Worm (Caenorhabditis elegans) whole organism, L4 larva: Measurements from ENCODE around the gene str-176.

Experiments
- F37D6.2 ChIP-seq: sonication (generic microtip); optimal IDR thresholded peaks from 2 replicates; lab custom pipeline; 2016; ENCODE audit warnings: mild to moderate bottlenecking, missing genetic modification characterization, missing compliant biosample characterization
- F49E8.2 ChIP-seq: sonication (generic microtip); optimal IDR thresholded peaks from 2 replicates; lab custom pipeline; 2016; ENCODE audit warnings: missing compliant biosample characterization, mild to moderate bottlenecking, missing genetic modification characterization, borderline replicate concordance
- Y105C5A.15 ChIP-seq: fragments of 200-800 bp; sonication (Bioruptor generic); IDR thresholded peaks from 2 replicates; pipeline ENCODE4 v1.3.6; 2022; ENCODE audit warnings: missing genetic modification characterization, missing compliant biosample characterization
- Y5F2A.4 ChIP-seq: fragments of 200-800 bp; sonication (Bioruptor generic); optimal IDR thresholded peaks from 2 replicates; lab custom pipeline; 2018; ENCODE audit warnings: mild to moderate bottlenecking, missing genetic modification characterization, missing compliant biosample characterization
- ZK337.2 ChIP-seq: fragments of 200-800 bp; sonication (Bioruptor generic); IDR thresholded peaks from 2 replicates; pipeline ENCODE4 v1.3.6; 2022; ENCODE audit warnings: missing genetic modification reagents, missing genetic modification characterization, missing compliant biosample characterization
- ama-1 ChIP-seq: fragments of 150-350 bp; optimal IDR thresholded peaks from 2 replicates; lab custom pipeline; 2014; ENCODE audit warnings: inconsistent platforms, mixed read lengths
- arid-1 ChIP-seq: fragments of 200-800 bp; sonication (Bioruptor generic); conservative IDR thresholded peaks from 2 replicates; pipeline ENCODE4 v1.3.6; 2022; ENCODE audit warnings: missing genetic modification reagents, missing genetic modification characterization, missing compliant biosample characterization
- attf-4 ChIP-seq: sonication (generic microtip); optimal IDR thresholded peaks from 3 replicates; lab custom pipeline; 2017; ENCODE audit warnings: missing biosample characterization, missing genetic modification characterization
- ceh-32 ChIP-seq: sonication (generic microtip); optimal IDR thresholded peaks from 2 replicates; lab custom pipeline; 2016; ENCODE audit warnings: mild to moderate bottlenecking, missing genetic modification characterization, missing compliant biosample characterization; ENCODE audit not compliant: poor library complexity
- daf-12 ChIP-seq: fragments of 150-350 bp; optimal IDR thresholded peaks from 2 replicates; lab custom pipeline; 2014; ENCODE audit warnings: missing biosample characterization, missing genetic modification reagents, missing genetic modification characterization
- daf-19 ChIP-seq: fragments of 200-800 bp; sonication (Bioruptor generic); conservative IDR thresholded peaks from 2 replicates; pipeline ENCODE4 v1.3.6; 2022; ENCODE audit warnings: missing genetic modification characterization, missing compliant biosample characterization
- dmd-6 ChIP-seq: fragments of 200-800 bp; sonication (Bioruptor generic); IDR thresholded peaks from 2 replicates; pipeline ENCODE4 v1.3.6; 2022; ENCODE audit warnings: missing genetic modification reagents, missing genetic modification characterization, missing compliant biosample characterization
- dmd-9 ChIP-seq: fragments of 200-800 bp; sonication (Bioruptor generic); IDR thresholded peaks from 2 replicates; pipeline ENCODE4 v1.3.6; 2022; ENCODE audit warnings: missing genetic modification reagents, missing genetic modification characterization, missing compliant biosample characterization
- dpl-1 ChIP-seq: fragments of 150-350 bp; optimal IDR thresholded peaks from 2 replicates; lab custom pipeline; 2014; ENCODE audit warnings: missing biosample characterization, missing genetic modification reagents, missing genetic modification characterization
- dve-1 ChIP-seq: sonication (generic microtip); optimal IDR thresholded peaks from 2 replicates; lab custom pipeline; 2017; ENCODE audit warnings: antibody characterized with exemption, mild to moderate bottlenecking, missing genetic modification characterization, missing compliant biosample characterization; ENCODE audit not compliant: insufficient read depth
- egl-27 ChIP-seq: sonication (generic microtip); optimal IDR thresholded peaks from 3 replicates; lab custom pipeline; 2017; ENCODE audit warnings: missing biosample characterization, missing genetic modification reagents, missing genetic modification characterization
- gei-8 ChIP-seq: fragments of 200-800 bp; sonication (Bioruptor generic); optimal IDR thresholded peaks from 2 replicates; lab custom pipeline; 2018; ENCODE audit warnings: mild to moderate bottlenecking, missing genetic modification characterization, missing compliant biosample characterization
- hlh-30 ChIP-seq: sonication (generic microtip); optimal IDR thresholded peaks from 2 replicates; lab custom pipeline; 2017; ENCODE audit warnings: antibody characterized with exemption, mild to moderate bottlenecking, missing genetic modification characterization, missing compliant biosample characterization; ENCODE audit not compliant: insufficient read depth
- hmg-1.1 ChIP-seq: fragments of 200-800 bp; sonication (Bioruptor generic); IDR thresholded peaks from 2 replicates; pipeline ENCODE4 v1.3.6; 2022; ENCODE audit warnings: missing genetic modification reagents, missing genetic modification characterization, missing compliant biosample characterization
- lim-7 ChIP-seq: fragments of 200-800 bp; sonication (Bioruptor generic); IDR thresholded peaks from 2 replicates; pipeline ENCODE4 v1.3.6; 2022; ENCODE audit warnings: missing genetic modification characterization, missing compliant biosample characterization
- lsy-2 ChIP-seq, 2 experiments: fragments of 150-350 bp in 1 of 2; sonication (generic microtip) in 1 of 2; optimal IDR thresholded peaks; 2 replicates each; lab custom pipeline; 2014 to 2017; ENCODE audit warnings: missing biosample characterization in 2 of 2, missing genetic modification characterization in 2 of 2
- madf-5 ChIP-seq, 2 experiments: fragments of 200-800 bp; sonication (Bioruptor generic); IDR thresholded peaks; 2 replicates each; pipeline ENCODE4 v1.3.6; 2022; ENCODE audit warnings: missing compliant biosample characterization in 2 of 2, missing genetic modification characterization in 2 of 2
- madf-9 ChIP-seq: fragments of 200-800 bp; sonication (Bioruptor generic); conservative IDR thresholded peaks from 2 replicates; pipeline ENCODE4 v1.3.6; 2022; ENCODE audit warnings: missing genetic modification reagents, missing genetic modification characterization, missing compliant biosample characterization
- mdl-1 ChIP-seq, 2 experiments: fragments of 150-350 bp in 1 of 2; sonication (generic microtip) in 1 of 2; optimal IDR thresholded peaks; 2 replicates each; lab custom pipeline; 2014 to 2017; ENCODE audit warnings: missing biosample characterization in 2 of 2, missing genetic modification characterization in 2 of 2
- mxl-2 ChIP-seq: fragments of 200-800 bp; sonication (Bioruptor generic); conservative IDR thresholded peaks from 2 replicates; pipeline ENCODE4 v1.3.6; 2022; ENCODE audit warnings: missing genetic modification reagents, missing genetic modification characterization, missing compliant biosample characterization
- nhr-111 ChIP-seq: fragments of 200-800 bp; sonication (Bioruptor generic); optimal IDR thresholded peaks from 2 replicates; lab custom pipeline; 2018; ENCODE audit warnings: mild to moderate bottlenecking, missing genetic modification characterization, missing compliant biosample characterization
- nhr-237 ChIP-seq: sonication (generic microtip); optimal IDR thresholded peaks from 2 replicates; lab custom pipeline; 2017; ENCODE audit warnings: missing biosample characterization, missing genetic modification characterization
- nhr-25 ChIP-seq: sonication (generic microtip); optimal IDR thresholded peaks from 2 replicates; lab custom pipeline; 2017; ENCODE audit warnings: missing genetic modification characterization, mild to moderate bottlenecking, missing compliant biosample characterization, antibody characterized with exemption, moderate library complexity, borderline replicate concordance; ENCODE audit not compliant: insufficient read depth
- nhr-28 ChIP-seq: fragments of 150-350 bp; optimal IDR thresholded peaks from 2 replicates; lab custom pipeline; 2014; ENCODE audit warnings: missing biosample characterization, missing genetic modification characterization
- nhr-42 ChIP-seq: fragments of 200-800 bp; sonication (Bioruptor generic); IDR thresholded peaks from 2 replicates; pipeline ENCODE4 v1.3.6; 2022; ENCODE audit warnings: missing genetic modification characterization, missing compliant biosample characterization
- nhr-6 ChIP-seq: fragments of 150-350 bp; optimal IDR thresholded peaks from 2 replicates; lab custom pipeline; 2014; ENCODE audit warnings: missing biosample characterization, missing genetic modification characterization
- nhr-77 ChIP-seq: fragments of 150-350 bp; optimal IDR thresholded peaks from 2 replicates; lab custom pipeline; 2014; ENCODE audit warnings: missing biosample characterization, missing genetic modification characterization
- pha-4 ChIP-seq, 2 experiments: fragments of 150-350 bp in 1 of 2; fragments of 200-800 bp in 1 of 2; sonication (Bioruptor generic) in 1 of 2; IDR thresholded peaks in 1 of 2; optimal IDR thresholded peaks in 1 of 2; 2 replicates each; pipeline versions ENCODE4 v1.3.6 to Lab custom; 2014 to 2022; ENCODE audit warnings: missing genetic modification characterization in 2 of 2, missing genetic modification reagents in 2 of 2, missing biosample characterization in 1 of 2, missing compliant biosample characterization in 1 of 2
- php-3 ChIP-seq: fragments of 200-800 bp; sonication (Bioruptor generic); IDR thresholded peaks from 2 replicates; pipeline ENCODE4 v1.3.6; 2022; ENCODE audit warnings: missing genetic modification reagents, missing genetic modification characterization, missing compliant biosample characterization
- pqm-1 ChIP-seq: sonication (generic microtip); optimal IDR thresholded peaks from 2 replicates; lab custom pipeline; 2017; ENCODE audit warnings: missing biosample characterization, missing genetic modification characterization
- rbr-2 ChIP-seq: sonication (generic microtip); optimal IDR thresholded peaks from 2 replicates; lab custom pipeline; 2016; ENCODE audit warnings: missing genotype, missing genetic modification characterization, missing compliant biosample characterization
- skn-1 ChIP-seq: fragments of 150-350 bp; optimal IDR thresholded peaks from 2 replicates; lab custom pipeline; 2014; ENCODE audit warnings: missing biosample characterization, missing genetic modification characterization
- snpc-1.2 ChIP-seq: fragments of 200-800 bp; sonication (Bioruptor generic); IDR thresholded peaks from 2 replicates; pipeline ENCODE4 v1.3.6; 2022; ENCODE audit warnings: missing genetic modification reagents, missing genetic modification characterization, missing compliant biosample characterization
- tra-1 ChIP-seq: fragments of 200-800 bp; sonication (Bioruptor generic); IDR thresholded peaks from 2 replicates; pipeline ENCODE4 v1.3.6; 2022; ENCODE audit warnings: missing genetic modification reagents, missing genetic modification characterization, missing compliant biosample characterization
- unc-130 ChIP-seq: sonication (generic microtip); optimal IDR thresholded peaks from 2 replicates; lab custom pipeline; 2016; ENCODE audit warnings: missing genetic modification reagents, missing genetic modification characterization, missing compliant biosample characterization
- zag-1 ChIP-seq: fragments of 150-350 bp; optimal IDR thresholded peaks from 2 replicates; lab custom pipeline; 2014; ENCODE audit warnings: missing biosample characterization, missing genetic modification characterization

str-176 gene

DNA sequence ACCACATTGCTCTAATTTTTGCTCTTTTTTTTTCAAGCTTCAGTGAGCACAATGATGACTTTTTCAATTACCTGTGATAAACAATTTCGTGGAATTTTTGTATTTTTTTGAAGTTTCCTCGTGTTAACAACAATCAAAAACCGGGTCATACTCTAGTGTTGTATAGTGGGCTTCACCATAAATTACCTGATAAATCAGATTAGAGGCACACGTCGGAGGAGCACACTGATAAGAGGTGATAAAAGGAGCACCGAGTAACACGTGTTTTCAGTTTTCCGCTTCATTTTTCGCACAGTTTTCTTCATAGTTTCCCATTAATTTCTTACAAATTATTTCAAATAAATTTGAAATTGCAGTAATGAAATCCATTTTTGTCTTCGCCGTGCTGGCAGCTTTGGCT lies 17.7 kb upstream of the str-176 start, which contains the start of gene spp-8 (continued):
- TF ChIP-seq dve-1 (peak; percentile 80), egl-27 (tag; lab: Kevin White, UChicago) (no peak), skn-1 (no peak), dpl-1 (no peak), php-3 (GFP tag; lab: Robert Waterston, UW) (peak; percentile 96), pqm-1 (tag; lab: Kevin White, UChicago) (peak; percentile 93), ZK337.2 (GFP tag; lab: Robert Waterston, UW) (no peak), Y105C5A.15 (GFP tag; lab: Robert Waterston, UW) (no peak), daf-12 (no peak), dmd-6 (GFP tag; lab: Robert Waterston, UW) (peak; percentile 94), rbr-2 (tag; lab: Kevin White, UChicago) (no peak), lim-7 (GFP tag; lab: Robert Waterston, UW) (no peak), mdl-1 (tag; optimal IDR thresholded peaks at IDR 0.05; lab: Kevin White, UChicago) (peak in 1 of 2 experiments; percentile 74), unc-130 (no peak), nhr-28 (tag; lab: Kevin White, UChicago) (peak; percentile 98), nhr-237 (tag; lab: Kevin White, UChicago) (no peak), F37D6.2 (no peak), nhr-111 (GFP tag; lab: Kevin White, UChicago) (no peak), tra-1 (0 out of 2 replicates have a peak, but pooled peaks have one; percentile 20), Y5F2A.4 (GFP tag; lab: Kevin White, UChicago) (no peak), arid-1 (no peak), zag-1 (tag; lab: Kevin White, UChicago) (no peak), mxl-2 (GFP tag; lab: Robert Waterston, UW) (no peak), nhr-77 (peak; percentile 73), hlh-30 (tag; lab: Kevin White, UChicago) (peak; percentile 67)
- TF ChIP-seq, all 104 proteins: peak for 16

DNA sequence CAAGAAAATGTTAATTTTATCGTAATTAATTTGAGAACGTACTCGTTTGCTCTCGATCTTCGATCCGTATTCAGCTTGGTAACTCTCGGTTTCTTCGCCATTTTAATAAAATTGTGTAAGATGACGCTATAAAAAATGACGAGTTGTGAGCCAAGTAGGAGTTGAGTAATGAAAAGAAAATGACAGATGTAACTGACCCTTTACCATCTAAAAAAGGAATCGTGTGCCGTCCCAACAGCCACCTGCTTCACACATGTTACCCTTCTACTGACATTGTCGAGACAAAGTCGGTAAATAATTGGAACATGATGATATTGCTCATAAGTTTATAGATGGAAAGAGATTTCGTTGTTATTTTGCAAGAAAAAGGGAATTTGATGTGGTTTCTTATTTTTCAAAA lies 15.7 kb upstream of the str-176 start, which contains the start of gene hlh-12:
TSS of gene hlh-12 (minus strand) at position 101 of the 400 bp plus-strand sequence.
- no peak for TF ChIP-seq nhr-25 (tag; lab: Kevin White, UChicago)
- TF ChIP-seq daf-19: no peak
- no peak for TF ChIP-seq snpc-1.2 (GFP tag; lab: Robert Waterston, UW)
- no peak for TF ChIP-seq pqm-1 (tag; lab: Kevin White, UChicago)
- TF ChIP-seq skn-1: no peak
- no peak for TF ChIP-seq gei-8 (GFP tag; lab: Kevin White, UChicago)
- no peak for TF ChIP-seq lsy-2 (tag; optimal IDR thresholded peaks at IDR 0.05; lab: Kevin White, UChicago)
- TF ChIP-seq F49E8.2 (tag; lab: Kevin White, UChicago): no peak
- no peak for TF ChIP-seq hlh-30 (tag; lab: Kevin White, UChicago)
- no peak for TF ChIP-seq hmg-1.1
- no peak for TF ChIP-seq ama-1
- no peak for TF ChIP-seq madf-5 (GFP tag; IDR thresholded peaks at IDR 0.05; lab: Robert Waterston, UW)
- TF ChIP-seq madf-9: no peak
- TF ChIP-seq F37D6.2: no peak
- TF ChIP-seq nhr-42 (GFP tag; lab: Robert Waterston, UW): no peak
- no peak for TF ChIP-seq pha-4 (GFP tag; IDR thresholded peaks at IDR 0.05; lab: Robert Waterston, UW)
- TF ChIP-seq pha-4 (tag; optimal IDR thresholded peaks at IDR 0.05; lab: Kevin White, UChicago): no peak
- no peak for TF ChIP-seq attf-4 (tag; lab: Kevin White, UChicago)
- no peak for TF ChIP-seq dmd-9 (GFP tag; lab: Robert Waterston, UW)
- TF ChIP-seq nhr-6: no peak
- TF ChIP-seq ceh-32 (tag; lab: Kevin White, UChicago): no peak
